Worm (Caenorhabditis elegans) whole organism, L2 larva: Measurements from ENCODE around the gene srsy-2.

Source experiments
- C34F6.9 ChIP-seq: fragments of 150-350 bp; optimal IDR thresholded peaks from 2 replicates; lab custom pipeline; 2014; ENCODE audit warnings: missing biosample characterization, missing genetic modification characterization
- F13H6.1 ChIP-seq: sonication (generic microtip); optimal IDR thresholded peaks from 2 replicates; lab custom pipeline; 2016; ENCODE audit warnings: missing genetic modification characterization, missing compliant biosample characterization
- R02D3.7 ChIP-seq: fragments of 150-350 bp; optimal IDR thresholded peaks from 2 replicates; lab custom pipeline; 2014; ENCODE audit warnings: missing biosample characterization, missing genetic modification characterization
- Y55F3AM.14 ChIP-seq: fragments of 200-800 bp; sonication (Bioruptor generic); optimal IDR thresholded peaks from 2 replicates; lab custom pipeline; 2018; ENCODE audit warnings: mild to moderate bottlenecking, missing genetic modification characterization, missing compliant biosample characterization
- ZK546.5 ChIP-seq: sonication (generic microtip); optimal IDR thresholded peaks from 2 replicates; lab custom pipeline; 2017; ENCODE audit warnings: missing biosample characterization, missing genetic modification characterization
- alr-1 ChIP-seq: fragments of 150-350 bp; optimal IDR thresholded peaks from 2 replicates; lab custom pipeline; 2014; ENCODE audit warnings: missing biosample characterization, missing genetic modification characterization
- aly-2 ChIP-seq: fragments of 150-350 bp; optimal IDR thresholded peaks from 2 replicates; lab custom pipeline; 2014; ENCODE audit warnings: missing biosample characterization, missing genetic modification characterization
- ama-1 ChIP-seq: fragments of 150-350 bp; optimal IDR thresholded peaks from 2 replicates; lab custom pipeline; 2018; ENCODE audit warnings: inconsistent platforms
- blmp-1 ChIP-seq: sonication (generic microtip); optimal IDR thresholded peaks from 2 replicates; lab custom pipeline; 2017; ENCODE audit warnings: missing genetic modification characterization, mild to moderate bottlenecking, missing compliant biosample characterization, antibody characterized with exemption, moderate library complexity; ENCODE audit not compliant: insufficient read depth
- ceh-16 ChIP-seq: fragments of 150-350 bp; optimal IDR thresholded peaks from 2 replicates; lab custom pipeline; 2014; ENCODE audit warnings: missing biosample characterization, missing genetic modification characterization
- ceh-82 ChIP-seq: fragments of 150-350 bp; optimal IDR thresholded peaks from 2 replicates; lab custom pipeline; 2014; ENCODE audit warnings: missing biosample characterization, missing genetic modification characterization
- crh-2 ChIP-seq: sonication (generic microtip); optimal IDR thresholded peaks from 2 replicates; lab custom pipeline; 2017; ENCODE audit warnings: missing biosample characterization, missing genetic modification characterization
- dmd-4 ChIP-seq: sonication (generic microtip); optimal IDR thresholded peaks from 2 replicates; lab custom pipeline; 2017; ENCODE audit warnings: missing biosample characterization, missing genetic modification characterization
- egl-27 ChIP-seq: sonication (generic microtip); optimal IDR thresholded peaks from 3 replicates; lab custom pipeline; 2017; ENCODE audit warnings: missing biosample characterization, missing genetic modification reagents, missing genetic modification characterization
- elt-1 ChIP-seq: fragments of 150-350 bp; optimal IDR thresholded peaks from 2 replicates; lab custom pipeline; 2014; ENCODE audit warnings: missing biosample characterization, missing genetic modification characterization
- elt-3 ChIP-seq: sonication (generic microtip); optimal IDR thresholded peaks from 2 replicates; lab custom pipeline; 2017; ENCODE audit warnings: missing biosample characterization, missing genetic modification characterization
- fos-1 ChIP-seq: fragments of 150-350 bp; optimal IDR thresholded peaks from 2 replicates; lab custom pipeline; 2014; ENCODE audit warnings: missing biosample characterization, missing genetic modification characterization
- gmeb-1 ChIP-seq: fragments of 150-350 bp; optimal IDR thresholded peaks from 2 replicates; lab custom pipeline; 2014; ENCODE audit warnings: missing biosample characterization, missing genetic modification characterization
- lin-11 ChIP-seq: fragments of 150-350 bp; sonication (generic microtip); optimal IDR thresholded peaks from 2 replicates; lab custom pipeline; 2014; ENCODE audit warnings: missing biosample characterization, missing genetic modification characterization, inconsistent platforms, mixed read lengths
- lin-13 ChIP-seq: fragments of 150-350 bp; optimal IDR thresholded peaks from 2 replicates; lab custom pipeline; 2014; ENCODE audit warnings: missing biosample characterization, missing genetic modification reagents, missing genetic modification characterization
- lin-39 ChIP-seq: fragments of 150-350 bp; optimal IDR thresholded peaks from 2 replicates; lab custom pipeline; 2014; ENCODE audit warnings: missing biosample characterization, missing genetic modification reagents, missing genetic modification characterization
- lsy-2 ChIP-seq, 2 experiments: fragments of 150-350 bp in 1 of 2; sonication (generic microtip) in 1 of 2; optimal IDR thresholded peaks; 2 replicates each; lab custom pipeline; 2014 to 2017; ENCODE audit warnings: missing biosample characterization in 2 of 2, missing genetic modification characterization in 2 of 2
- mab-5 ChIP-seq: fragments of 150-350 bp; optimal IDR thresholded peaks from 2 replicates; lab custom pipeline; 2014; ENCODE audit warnings: missing biosample characterization, missing genetic modification characterization
- mbf-1 ChIP-seq: sonication (generic microtip); optimal IDR thresholded peaks from 2 replicates; lab custom pipeline; 2017; ENCODE audit warnings: missing biosample characterization, missing genetic modification characterization
- mdl-1 ChIP-seq, 2 experiments: fragments of 150-350 bp in 1 of 2; sonication (generic microtip) in 1 of 2; optimal IDR thresholded peaks; 2 replicates each; lab custom pipeline; 2017; ENCODE audit warnings: missing biosample characterization in 2 of 2, missing genetic modification characterization in 2 of 2
- nhr-10 ChIP-seq: sonication (generic microtip); optimal IDR thresholded peaks from 2 replicates; lab custom pipeline; 2017; ENCODE audit warnings: missing biosample characterization, missing genetic modification characterization
- nhr-11 ChIP-seq: fragments of 150-350 bp; optimal IDR thresholded peaks from 2 replicates; lab custom pipeline; 2014; ENCODE audit warnings: missing biosample characterization, missing genetic modification characterization
- nhr-12 ChIP-seq: fragments of 150-350 bp; optimal IDR thresholded peaks from 2 replicates; lab custom pipeline; 2014; ENCODE audit warnings: missing biosample characterization, missing genetic modification characterization
- nhr-129 ChIP-seq: fragments of 150-350 bp; optimal IDR thresholded peaks from 2 replicates; lab custom pipeline; 2014; ENCODE audit warnings: missing biosample characterization, missing genetic modification characterization
- nhr-21 ChIP-seq: fragments of 150-350 bp; optimal IDR thresholded peaks from 2 replicates; lab custom pipeline; 2014; ENCODE audit warnings: missing biosample characterization, missing genetic modification characterization
- nhr-25 ChIP-seq: fragments of 150-350 bp; sonication (generic microtip); optimal IDR thresholded peaks from 3 replicates; lab custom pipeline; 2014; ENCODE audit warnings: missing biosample characterization, missing genetic modification characterization
- nhr-77 ChIP-seq: fragments of 150-350 bp; optimal IDR thresholded peaks from 2 replicates; lab custom pipeline; 2014; ENCODE audit warnings: missing biosample characterization, missing genetic modification characterization
- peb-1 ChIP-seq: fragments of 150-350 bp; optimal IDR thresholded peaks from 2 replicates; lab custom pipeline; 2014; ENCODE audit warnings: missing biosample characterization, missing genetic modification characterization
- sem-4 ChIP-seq: fragments of 150-350 bp; optimal IDR thresholded peaks from 2 replicates; lab custom pipeline; 2014; ENCODE audit warnings: missing biosample characterization, missing genetic modification reagents, missing genetic modification characterization
- sma-3 ChIP-seq: sonication (generic microtip); optimal IDR thresholded peaks from 2 replicates; lab custom pipeline; 2016; ENCODE audit warnings: missing genetic modification reagents, missing genetic modification characterization, missing compliant biosample characterization
- sma-9 ChIP-seq, 2 experiments: fragments of 150-350 bp in 1 of 2; sonication (generic microtip) in 1 of 2; optimal IDR thresholded peaks; 2 replicates each; lab custom pipeline; 2014 to 2016; ENCODE audit warnings: missing genetic modification characterization in 2 of 2, mild to moderate bottlenecking in 1 of 2, missing biosample characterization in 1 of 2, missing compliant biosample characterization in 1 of 2, missing genetic modification reagents in 1 of 2, moderate library complexity in 1 of 2
- unc-39 ChIP-seq: fragments of 150-350 bp; optimal IDR thresholded peaks from 2 replicates; lab custom pipeline; 2014; ENCODE audit warnings: missing biosample characterization, missing genetic modification characterization
- unc-62 ChIP-seq: fragments of 150-350 bp; optimal IDR thresholded peaks from 2 replicates; lab custom pipeline; 2014; ENCODE audit warnings: missing biosample characterization, missing genetic modification reagents, missing genetic modification characterization
- ztf-1 ChIP-seq: fragments of 200-800 bp; sonication (Bioruptor generic); conservative IDR thresholded peaks from 2 replicates; pipeline ENCODE4 v1.3.6; 2022; ENCODE audit warnings: missing genetic modification characterization, missing compliant biosample characterization
- ztf-4 ChIP-seq: fragments of 150-350 bp; optimal IDR thresholded peaks from 2 replicates; lab custom pipeline; 2014; ENCODE audit warnings: missing biosample characterization, missing genetic modification characterization

srsy-2 gene

ce11 chrII:6196875-6197274, 30.0 kb downstream of the srsy-2 start, which contains the start of the genes rbmx-2 and C30B5.2:
TSS of gene rbmx-2 (minus strand) at chrII:6196948.
TSS of gene C30B5.2 (plus strand) at chrII:6197180.
- no peak for TF ChIP-seq lin-13 (GFP tag; lab: Kevin White, UChicago)
- peak; percentile 2 for TF ChIP-seq ceh-16 (tag; lab: Kevin White, UChicago)
- TF ChIP-seq nhr-10 = no peak
- TF ChIP-seq peb-1 (tag; lab: Kevin White, UChicago) = no peak
- TF ChIP-seq mab-5 (tag; lab: Kevin White, UChicago) = no peak
- TF ChIP-seq sma-3 (GFP tag; lab: Kevin White, UChicago) = peak; percentile 22
- TF ChIP-seq sma-9 (GFP tag; optimal IDR thresholded peaks at IDR 0.05; lab: Kevin White, UChicago) = peak; percentile 55
- no peak for TF ChIP-seq sma-9 (tag; optimal IDR thresholded peaks at IDR 0.05; lab: Kevin White, UChicago)
- no peak for TF ChIP-seq aly-2 (tag; lab: Kevin White, UChicago)
- TF ChIP-seq nhr-12 = no peak
- no peak for TF ChIP-seq ztf-1 (GFP tag; lab: Robert Waterston, UW)
- no peak for TF ChIP-seq crh-2
- TF ChIP-seq nhr-21 (tag; lab: Kevin White, UChicago) = no peak
- TF ChIP-seq gmeb-1 (tag; lab: Kevin White, UChicago) = no peak
- no peak for TF ChIP-seq blmp-1 (tag; lab: Kevin White, UChicago)
- no peak for TF ChIP-seq mbf-1 (tag; lab: Kevin White, UChicago)
- no peak for TF ChIP-seq R02D3.7
- TF ChIP-seq lin-11 (tag; lab: Kevin White, UChicago) = peak; percentile 24
- TF ChIP-seq elt-1 (tag; lab: Kevin White, UChicago) = no peak
- TF ChIP-seq lsy-2 (tag; optimal IDR thresholded peaks at IDR 0.05; lab: Kevin White, UChicago) = peak; percentile 69 to 92
- TF ChIP-seq egl-27 (tag; lab: Kevin White, UChicago) = no peak
- TF ChIP-seq nhr-11 (tag; lab: Kevin White, UChicago) = no peak
- no peak for TF ChIP-seq mdl-1 (tag; optimal IDR thresholded peaks at IDR 0.05; lab: Kevin White, UChicago)
- TF ChIP-seq Y55F3AM.14 (GFP tag; lab: Kevin White, UChicago) = no peak
- TF ChIP-seq fos-1 (tag; lab: Kevin White, UChicago) = peak; percentile 26
- TF ChIP-seq lin-39 (tag; lab: Kevin White, UChicago) = no peak
- TF ChIP-seq nhr-129 (tag; lab: Kevin White, UChicago) = peak; percentile 53
- TF ChIP-seq unc-62 (GFP tag; lab: Kevin White, UChicago) = no peak
- no peak for TF ChIP-seq ceh-82 (tag; lab: Kevin White, UChicago)
- TF ChIP-seq ZK546.5 = no peak
- no peak for TF ChIP-seq elt-3
- no peak for TF ChIP-seq ama-1 (lab: Kevin White, UChicago)
- no peak for TF ChIP-seq ztf-4 (tag; lab: Kevin White, UChicago)
- TF ChIP-seq C34F6.9 = no peak
- TF ChIP-seq alr-1 (tag; lab: Kevin White, UChicago) = no peak
- TF ChIP-seq nhr-25 = no peak

DNA sequence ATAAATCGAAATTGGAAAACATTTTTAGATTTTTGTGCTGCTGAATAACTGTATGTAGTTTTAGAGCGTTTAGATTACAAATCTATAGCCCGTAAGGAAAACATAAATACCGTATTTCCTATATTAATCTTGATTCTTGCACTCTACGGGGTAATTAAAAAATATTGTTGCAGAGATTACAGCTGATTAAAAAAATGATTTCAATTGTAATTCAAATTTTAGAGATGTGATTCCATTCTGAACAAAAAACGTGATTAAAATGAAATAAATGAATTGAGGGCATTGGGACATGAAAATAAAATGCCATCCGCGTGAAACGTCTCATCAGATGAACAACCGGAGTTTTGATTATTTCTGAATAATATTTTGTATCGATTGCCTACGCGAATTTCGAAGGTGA, 34.4 kb downstream of the srsy-2 start, which contains the start of gene cpb-2:
Gene cpb-2 (plus strand): TSS at position 301 of the 400 bp plus-strand sequence.
- TF ChIP-seq nhr-11 (tag; lab: Kevin White, UChicago) = no peak
- TF ChIP-seq fos-1 (tag; lab: Kevin White, UChicago) = no peak
- TF ChIP-seq blmp-1 (tag; lab: Kevin White, UChicago) = no peak
- TF ChIP-seq mbf-1 (tag; lab: Kevin White, UChicago) = no peak
- no peak for TF ChIP-seq alr-1 (tag; lab: Kevin White, UChicago)
- no peak for TF ChIP-seq gmeb-1 (tag; lab: Kevin White, UChicago)
- TF ChIP-seq ztf-4 (tag; lab: Kevin White, UChicago) = no peak
- TF ChIP-seq ceh-16 (tag; lab: Kevin White, UChicago) = no peak

DNA sequence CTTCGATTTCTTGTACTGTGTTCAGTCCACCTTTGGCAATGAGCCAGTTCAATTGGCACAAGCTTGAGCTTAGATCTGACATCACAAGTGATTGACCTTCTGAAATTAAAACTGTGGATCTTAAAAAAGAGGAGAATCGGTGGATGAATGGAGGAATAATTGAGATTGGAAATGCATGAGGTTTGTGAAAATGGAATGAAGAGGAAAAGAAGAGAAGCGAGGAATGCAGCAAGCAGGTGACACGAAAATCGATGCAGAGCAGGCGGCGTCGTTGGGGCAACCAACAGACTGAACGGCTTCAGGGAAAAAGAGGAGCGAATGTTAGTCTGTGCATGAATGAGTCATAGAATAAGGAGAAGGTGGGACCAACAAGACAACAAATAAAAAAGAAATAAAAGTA, 35.6 kb downstream of the srsy-2 start, which contains the start of gene fkh-8:
Gene fkh-8 (minus strand): TSS at position 101 of the 400 bp plus-strand sequence.
- TF ChIP-seq nhr-129 (tag; lab: Kevin White, UChicago) = no peak

ce11 chrII:6190770-6191169, 36.1 kb downstream of the srsy-2 start:
- TF ChIP-seq mdl-1 (tag; optimal IDR thresholded peaks at IDR 0.05; lab: Kevin White, UChicago) (no peak), sma-3 (GFP tag; lab: Kevin White, UChicago) (no peak), dmd-4 (tag; lab: Kevin White, UChicago) (no peak), unc-62 (GFP tag; lab: Kevin White, UChicago) (no peak), nhr-77 (tag; lab: Kevin White, UChicago) (no peak), ztf-4 (tag; lab: Kevin White, UChicago) (no peak), ceh-82 (tag; lab: Kevin White, UChicago) (no peak), F13H6.1 (tag; lab: Kevin White, UChicago) (no peak), nhr-10 (no peak), sem-4 (tag; lab: Kevin White, UChicago) (no peak), unc-39 (tag; lab: Kevin White, UChicago) (no peak), elt-3 (no peak), alr-1 (tag; lab: Kevin White, UChicago) (no peak), aly-2 (tag; lab: Kevin White, UChicago) (no peak), nhr-11 (tag; lab: Kevin White, UChicago) (no peak), ama-1 (lab: Kevin White, UChicago) (no peak), crh-2 (no peak), peb-1 (tag; lab: Kevin White, UChicago) (no peak), ZK546.5 (no peak)
